Fruit fly (Drosophila melanogaster) whole organism, embryonic: ENCODE data around the gene CG32944.

Source experiments
- Atf6 ChIP-seq: fragments of 200-800 bp; sonication (Bioruptor generic); IDR thresholded peaks from 2 replicates; pipeline ENCODE4 v1.3.6; 2022; ENCODE audit warnings: missing biosample characterization, missing genetic modification characterization
- CG12071 ChIP-seq: fragments of 200-800 bp; sonication (Bioruptor generic); optimal IDR thresholded peaks from 3 replicates; lab custom pipeline; 2018; ENCODE audit warnings: missing biosample characterization, mild to moderate bottlenecking, missing genetic modification characterization
- CG12236 ChIP-seq: fragments of 200-800 bp; sonication (Bioruptor generic); optimal IDR thresholded peaks from 2 replicates; lab custom pipeline; 2016; ENCODE audit warnings: missing biosample characterization, missing genetic modification characterization
- CG12744 ChIP-seq: fragments of 200-800 bp; sonication (Bioruptor generic); optimal IDR thresholded peaks from 2 replicates; lab custom pipeline; 2016; ENCODE audit warnings: missing biosample characterization, missing genetic modification characterization
- CG13287 ChIP-seq: fragments of 200-800 bp; sonication (Bioruptor generic); IDR thresholded peaks from 2 replicates; pipeline ENCODE4 v1.3.6; 2022; ENCODE audit warnings: missing biosample characterization, missing genetic modification characterization; ENCODE audit not compliant: partially characterized antibody
- CG13424 ChIP-seq: fragments of 200-800 bp; sonication (Bioruptor generic); optimal IDR thresholded peaks from 2 replicates; lab custom pipeline; 2019; ENCODE audit warnings: missing biosample characterization, mild to moderate bottlenecking, missing genetic modification characterization, moderate library complexity
- CG17612 ChIP-seq: fragments of 200-800 bp; sonication (Bioruptor generic); IDR thresholded peaks from 2 replicates; pipeline ENCODE4 v1.3.6; 2022; ENCODE audit warnings: missing biosample characterization, missing genetic modification characterization
- CG2875 ChIP-seq: fragments of 200-800 bp; sonication (Bioruptor generic); optimal IDR thresholded peaks from 2 replicates; lab custom pipeline; 2017; ENCODE audit warnings: missing biosample characterization, mild to moderate bottlenecking, missing genetic modification characterization, missing genetic modification reagents
- CG31388 ChIP-seq: fragments of 200-800 bp; sonication (Bioruptor generic); optimal IDR thresholded peaks from 2 replicates; lab custom pipeline; 2016; ENCODE audit warnings: missing biosample characterization, missing genetic modification characterization
- CG31441 ChIP-seq: fragments of 200-800 bp; sonication (Bioruptor generic); IDR thresholded peaks from 2 replicates; pipeline ENCODE4 v1.3.6; 2022; ENCODE audit warnings: missing biosample characterization, missing genetic modification characterization
- CG6254 ChIP-seq: fragments of 200-800 bp; sonication (Bioruptor generic); optimal IDR thresholded peaks from 3 replicates; lab custom pipeline; 2017; ENCODE audit warnings: mild to moderate bottlenecking, missing biosample characterization, missing genetic modification reagents, missing genetic modification characterization
- CG8924 ChIP-seq: fragments of 200-800 bp; optimal IDR thresholded peaks from 3 replicates; lab custom pipeline; 2019; ENCODE audit warnings: missing biosample characterization, mild to moderate bottlenecking, missing genetic modification characterization, moderate library complexity
- CG9876 ChIP-seq: fragments of 200-800 bp; sonication (Bioruptor generic); optimal IDR thresholded peaks from 2 replicates; lab custom pipeline; 2016; ENCODE audit warnings: missing biosample characterization, missing genetic modification characterization
- CHES-1-like ChIP-seq: fragments of 200-800 bp; sonication (Bioruptor generic); optimal IDR thresholded peaks from 2 replicates; lab custom pipeline; 2016; ENCODE audit warnings: missing biosample characterization, missing genetic modification characterization
- D ChIP-seq, 2 experiments: fragments of 200-800 bp in 1 of 2; fragments of >200 bp in 1 of 2; sonication (Bioruptor generic) in 1 of 2; optimal IDR thresholded peaks; 2 replicates in 1 of 2; 3 replicates in 1 of 2; lab custom pipeline; 2017; ENCODE audit warnings: mild to moderate bottlenecking in 1 of 2, missing biosample characterization in 1 of 2, missing genetic modification characterization in 1 of 2, missing genetic modification reagents in 1 of 2
- Dp ChIP-seq: fragments of 200-800 bp; sonication (Bioruptor generic); optimal IDR thresholded peaks from 2 replicates; lab custom pipeline; 2018; ENCODE audit warnings: missing biosample characterization, mild to moderate bottlenecking, missing genetic modification characterization, moderate library complexity
- Eip74EF ChIP-seq, 2 experiments: fragments of 200-800 bp in 1 of 2; fragments of >200 bp in 1 of 2; sonication (Bioruptor generic) in 1 of 2; optimal IDR thresholded peaks; 2 replicates each; lab custom pipeline; 2017 to 2019; ENCODE audit warnings: missing biosample characterization in 2 of 2, missing genetic modification characterization in 2 of 2, mild to moderate bottlenecking in 1 of 2, moderate library complexity in 1 of 2
- HLHmδ ChIP-seq: fragments of 200-800 bp; sonication (Bioruptor generic); optimal IDR thresholded peaks from 2 replicates; lab custom pipeline; 2018; ENCODE audit warnings: missing biosample characterization, mild to moderate bottlenecking, missing genetic modification characterization, moderate library complexity
- Hr78 ChIP-seq, 2 experiments: fragments of 200-800 bp in 1 of 2; fragments of >200 bp in 1 of 2; sonication (Bioruptor generic) in 1 of 2; optimal IDR thresholded peaks; 2 replicates each; lab custom pipeline; 2017 to 2019; ENCODE audit warnings: missing biosample characterization in 2 of 2, missing genetic modification characterization in 2 of 2, mild to moderate bottlenecking in 1 of 2, moderate library complexity in 1 of 2
- Med ChIP-seq: fragments of 200-800 bp; sonication (Bioruptor generic); peaks from one replicate; lab custom pipeline; 2016; ENCODE audit warnings: missing biosample characterization, missing genetic modification characterization, mild to moderate bottlenecking, inconsistent platforms, moderate library complexity
- Side ChIP-seq: fragments of 200-800 bp; sonication (Bioruptor generic); optimal IDR thresholded peaks from 2 replicates; lab custom pipeline; 2016; ENCODE audit warnings: missing biosample characterization, missing genetic modification characterization
- Sin3A ChIP-seq: fragments of >200 bp; optimal IDR thresholded peaks from 2 replicates; lab custom pipeline; 2018
- Usf ChIP-seq: fragments of 200-800 bp; sonication (Bioruptor generic); optimal IDR thresholded peaks from 2 replicates; lab custom pipeline; 2017; ENCODE audit warnings: missing genotype, missing biosample characterization, missing genetic modification characterization
- Xbp1 ChIP-seq: fragments of 200-800 bp; sonication (Bioruptor generic); optimal IDR thresholded peaks from 3 replicates; lab custom pipeline; 2016; ENCODE audit warnings: missing biosample characterization, mild to moderate bottlenecking, missing genetic modification characterization
- abd-A ChIP-seq: fragments of 200-800 bp; sonication (Bioruptor generic); optimal IDR thresholded peaks from 3 replicates; lab custom pipeline; 2019; ENCODE audit warnings: missing biosample characterization, mild to moderate bottlenecking, missing genetic modification characterization, moderate library complexity
- bab2 ChIP-seq: fragments of 200-800 bp; sonication (Bioruptor generic); optimal IDR thresholded peaks from 2 replicates; lab custom pipeline; 2016; ENCODE audit warnings: missing biosample characterization, missing genetic modification characterization
- cato ChIP-seq: fragments of 200-800 bp; sonication (Bioruptor generic); optimal IDR thresholded peaks from 2 replicates; lab custom pipeline; 2016; ENCODE audit warnings: missing biosample characterization, missing genetic modification characterization, borderline replicate concordance
- cg ChIP-seq: fragments of 200-800 bp; sonication (Bioruptor generic); optimal IDR thresholded peaks from 3 replicates; lab custom pipeline; 2019; ENCODE audit warnings: missing biosample characterization, mild to moderate bottlenecking, missing genetic modification characterization, moderate library complexity
- dimm ChIP-seq: fragments of 200-800 bp; sonication (Bioruptor generic); IDR thresholded peaks from 2 replicates; pipeline ENCODE4 v1.3.6; 2022; ENCODE audit warnings: missing biosample characterization, missing genetic modification characterization
- en ChIP-seq: fragments of 200-800 bp; sonication (Bioruptor generic); optimal IDR thresholded peaks from 2 replicates; lab custom pipeline; 2016; ENCODE audit warnings: missing biosample characterization, missing genetic modification characterization
- fd102C ChIP-seq: fragments of 200-800 bp; sonication (Bioruptor generic); optimal IDR thresholded peaks from 2 replicates; lab custom pipeline; 2018; ENCODE audit warnings: missing biosample characterization, mild to moderate bottlenecking, missing genetic modification characterization, moderate library complexity
- fd3F ChIP-seq: fragments of 200-800 bp; sonication (Bioruptor generic); optimal IDR thresholded peaks from 2 replicates; lab custom pipeline; 2018; ENCODE audit warnings: missing biosample characterization, mild to moderate bottlenecking, missing genetic modification characterization, moderate library complexity
- fd64A ChIP-seq: fragments of 200-800 bp; sonication (Bioruptor generic); optimal IDR thresholded peaks from 3 replicates; lab custom pipeline; 2018; ENCODE audit warnings: missing biosample characterization, mild to moderate bottlenecking, missing genetic modification characterization
- gcm2 ChIP-seq: fragments of 200-800 bp; sonication (Bioruptor generic); optimal IDR thresholded peaks from 2 replicates; lab custom pipeline; 2016; ENCODE audit warnings: missing biosample characterization, missing genetic modification characterization
- hth ChIP-seq: fragments of >200 bp; optimal IDR thresholded peaks from 2 replicates; lab custom pipeline; 2017; ENCODE audit warnings: inconsistent platforms
- ind ChIP-seq: fragments of 200-800 bp; sonication (Bioruptor generic); optimal IDR thresholded peaks from 3 replicates; lab custom pipeline; 2016; ENCODE audit warnings: missing biosample characterization, missing genetic modification characterization
- knrl ChIP-seq: fragments of 200-800 bp; sonication (Bioruptor generic); IDR thresholded peaks from 3 replicates; pipeline ENCODE4 v1.3.6; 2022; ENCODE audit warnings: missing biosample characterization, missing genetic modification characterization; ENCODE audit not compliant: partially characterized antibody
- mam ChIP-seq: fragments of 200-800 bp; sonication (Bioruptor generic); optimal IDR thresholded peaks from 3 replicates; lab custom pipeline; 2016; ENCODE audit warnings: missing biosample characterization, missing genetic modification characterization
- peb ChIP-seq: fragments of 200-800 bp; sonication (Bioruptor generic); IDR thresholded peaks from 2 replicates; pipeline ENCODE4 v1.3.6; 2022; ENCODE audit warnings: missing biosample characterization, missing genetic modification characterization
- pfk ChIP-seq: fragments of 200-800 bp; sonication (Bioruptor generic); optimal IDR thresholded peaks from 2 replicates; lab custom pipeline; 2018; ENCODE audit warnings: missing biosample characterization, mild to moderate bottlenecking, missing genetic modification characterization, moderate library complexity
- pzg ChIP-seq: fragments of 200-800 bp; sonication (Bioruptor generic); optimal IDR thresholded peaks from 3 replicates; lab custom pipeline; 2018; ENCODE audit warnings: missing biosample characterization, mild to moderate bottlenecking, missing genetic modification characterization, moderate library complexity
- sc ChIP-seq, 3 experiments: fragments of >200 bp in 2 of 3; fragments of 200-800 bp in 1 of 3; sonication (Bioruptor generic) in 1 of 3; optimal IDR thresholded peaks; 2 replicates in 2 of 3; 3 replicates in 1 of 3; lab custom pipeline; 2017; ENCODE audit warnings: mild to moderate bottlenecking in 1 of 3, missing biosample characterization in 1 of 3, missing genetic modification characterization in 1 of 3, missing genetic modification reagents in 1 of 3
- vvl ChIP-seq: fragments of 200-800 bp; sonication (Bioruptor generic); IDR thresholded peaks from 2 replicates; pipeline ENCODE4 v1.3.6; 2022; ENCODE audit warnings: missing biosample characterization, missing genetic modification characterization
- wek ChIP-seq: fragments of 200-800 bp; sonication (Bioruptor generic); optimal IDR thresholded peaks from 3 replicates; lab custom pipeline; 2018; ENCODE audit warnings: missing biosample characterization, mild to moderate bottlenecking, missing genetic modification characterization, moderate library complexity
- wor ChIP-seq: fragments of 200-800 bp; sonication (Bioruptor generic); IDR thresholded peaks from 2 replicates; pipeline ENCODE4 v1.3.6; 2022; ENCODE audit warnings: missing biosample characterization, missing genetic modification characterization
- z ChIP-seq: fragments of 200-800 bp; sonication (Bioruptor generic); IDR thresholded peaks from 3 replicates; pipeline ENCODE4 v1.3.6; 2022; ENCODE audit warnings: missing biosample characterization, missing genetic modification characterization
- zfh1 ChIP-seq: fragments of 200-800 bp; sonication (Bioruptor generic); IDR thresholded peaks from 3 replicates; pipeline ENCODE4 v1.3.6; 2022; ENCODE audit warnings: missing biosample characterization, missing genetic modification characterization

Gene CG32944

DNA sequence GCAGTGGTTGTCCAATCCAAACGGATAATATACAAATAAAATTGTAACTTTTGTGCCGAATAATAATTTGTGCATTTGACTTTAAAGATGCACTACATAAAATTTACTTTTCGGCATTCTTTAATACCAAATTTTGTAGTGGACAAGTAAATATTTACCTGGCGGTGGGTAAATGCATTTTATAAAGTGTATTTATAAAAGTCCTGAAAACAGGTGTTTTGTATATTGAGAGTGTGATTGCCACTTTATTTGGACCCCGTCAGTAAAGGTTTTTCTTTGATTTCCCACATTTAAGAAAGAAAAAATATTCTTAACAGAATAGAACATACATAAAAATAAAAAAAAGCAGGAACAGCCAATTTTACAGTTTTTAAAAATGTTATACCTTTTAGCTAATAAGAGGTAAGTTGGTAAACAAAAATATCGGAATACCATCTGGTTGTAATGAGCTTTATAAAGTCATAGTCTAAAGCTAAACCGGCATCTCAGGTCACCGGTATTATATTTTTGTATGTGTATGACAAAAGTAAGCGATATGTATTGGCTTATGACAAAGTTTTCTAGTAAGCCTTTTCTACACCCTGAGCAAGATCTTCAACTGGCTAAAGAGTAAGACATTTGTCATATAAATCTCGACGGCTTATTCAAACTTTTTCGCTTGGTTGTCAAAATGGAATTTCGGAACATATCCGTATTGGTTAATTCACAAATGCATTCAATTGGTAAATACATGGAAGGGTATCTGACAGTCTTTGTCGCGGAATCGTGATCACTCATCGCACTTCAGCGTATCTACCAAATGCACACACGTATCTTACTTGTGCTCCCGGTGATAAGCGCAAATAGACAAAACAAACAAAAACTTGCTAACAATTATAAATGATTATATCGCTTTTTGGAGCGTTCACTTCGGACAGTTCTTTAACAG lies 24.5 kb downstream of the CG32944 start (continued):
- TF ChIP-seq CG13424 (tag; lab: Kevin White, UChicago) (peak; percentile 84), D (optimal IDR thresholded peaks at IDR 0.05; lab: Kevin White, UChicago) (no peak), D (GFP tag; optimal IDR thresholded peaks at IDR 0.05; lab: Kevin White, UChicago) (peak; percentile 76), zfh1 (GFP tag; lab: Robert Waterston, UW) (peak; percentile 87), wek (peak; percentile 52), fd3F (GFP tag; lab: Kevin White, UChicago) (peak; percentile 79), CG8924 (tag; lab: Kevin White, UChicago) (peak; percentile 91), cg (GFP tag; lab: Kevin White, UChicago) (peak; percentile 56), CG12236 (peak; percentile 65), CG17612 (GFP tag; lab: Robert Waterston, UW) (peak; percentile 48; the same call in 1 of the 2 replicates), abd-A (tag; lab: Kevin White, UChicago) (no peak), fd102C (GFP tag; lab: Kevin White, UChicago) (no peak), Side (peak; percentile 87), Sin3A (lab: Kevin White, UChicago) (no peak), CG31388 (GFP tag; lab: Kevin White, UChicago) (peak; percentile 74), vvl (GFP tag; lab: Robert Waterston, UW) (peak; percentile 95), wor (GFP tag; lab: Robert Waterston, UW) (peak; percentile 85), knrl (GFP tag; lab: Robert Waterston, UW) (no peak), pfk (GFP tag; lab: Kevin White, UChicago) (no peak), dimm (GFP tag; lab: Robert Waterston, UW) (no peak; the same call in 1 of the 2 replicates), CG31441 (GFP tag; lab: Robert Waterston, UW) (peak; percentile 91), bab2 (GFP tag; lab: Kevin White, UChicago) (peak; percentile 88), Atf6 (GFP tag; lab: Robert Waterston, UW) (peak; percentile 95), Med (GFP tag; lab: Kevin White, UChicago) (peak; percentile 98), sc (optimal IDR thresholded peaks at IDR 0.05; lab: Kevin White, UChicago) (no peak), sc (GFP tag; optimal IDR thresholded peaks at IDR 0.05; lab: Kevin White, UChicago) (peak; percentile 47), CG12744 (GFP tag; lab: Kevin White, UChicago) (peak; percentile 78), cato (GFP tag; lab: Kevin White, UChicago) (peak; percentile 62), gcm2 (peak; percentile 46), CG9876 (GFP tag; lab: Kevin White, UChicago) (peak; percentile 81), Usf (GFP tag; lab: Kevin White, UChicago) (peak; percentile 76), CG13287 (0 out of 2 replicates have a peak, but pooled peaks have one; percentile 16), Xbp1 (GFP tag; lab: Kevin White, UChicago) (peak; percentile 87), ind (peak; percentile 91), peb (GFP tag; lab: Robert Waterston, UW) (no peak; the same call in 1 of the 2 replicates), hth (lab: Kevin White, UChicago) (no peak), CHES-1-like (GFP tag; lab: Kevin White, UChicago) (peak; percentile 80), CG6254 (GFP tag; lab: Kevin White, UChicago) (peak; percentile 77), fd64A (GFP tag; lab: Kevin White, UChicago) (peak; percentile 75), Hr78 (GFP tag; optimal IDR thresholded peaks at IDR 0.05; lab: Kevin White, UChicago) (no peak), mam (GFP tag; lab: Kevin White, UChicago) (peak; percentile 88), z (GFP tag; lab: Robert Waterston, UW) (no peak), pzg (GFP tag; lab: Kevin White, UChicago) (peak; percentile 13), Dp (GFP tag; lab: Kevin White, UChicago) (no peak), CG12071 (GFP tag; lab: Kevin White, UChicago) (peak; percentile 89), CG2875 (GFP tag; lab: Kevin White, UChicago) (peak; percentile 75), HLHmδ (GFP tag; lab: Kevin White, UChicago) (no peak), en (GFP tag; lab: Kevin White, UChicago) (peak; percentile 73), Eip74EF (GFP tag; optimal IDR thresholded peaks at IDR 0.05; lab: Kevin White, UChicago) (peak in 1 of 2 experiments; percentile 85)
